Worm (Caenorhabditis elegans) whole organism, dauer: Measurements from ENCODE around the gene C17B7.15.
"Not testable (repeated sequence)": the region's sequence is repeated elsewhere in the genome, so short reads cannot be mapped to it uniquely, and the experiment has no call there.

Experiments
- unc-62 ChIP-seq: sonication (generic microtip); optimal IDR thresholded peaks from 2 replicates; lab custom pipeline; 2017; ENCODE audit warnings: missing biosample characterization, missing genetic modification reagents, missing genetic modification characterization

C17B7.15 gene

DNA sequence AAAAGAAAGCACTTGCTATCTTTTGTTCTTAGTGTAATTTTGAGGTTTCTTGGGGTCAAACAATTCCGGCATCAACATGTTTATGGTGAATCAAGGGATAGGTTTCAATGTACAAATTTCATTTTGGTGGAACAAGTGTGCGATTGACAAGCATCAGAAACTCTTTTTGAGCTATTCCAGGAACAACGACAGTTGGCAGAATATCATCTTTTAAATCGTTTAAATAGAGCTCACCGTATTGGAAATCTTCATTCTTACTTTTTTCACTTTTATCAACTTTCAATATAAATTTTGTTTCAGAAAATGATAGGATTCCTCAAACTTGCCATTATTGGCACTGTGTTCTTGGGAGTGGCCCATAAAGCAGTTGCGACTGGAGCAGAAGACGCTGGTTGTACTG, 50.0 kb downstream of the C17B7.15 start, which contains the start of gene T20D4.10:
Gene T20D4.10 (plus strand): TSS at position 301 of the 400 bp plus-strand sequence.
- not testable (repeated sequence) for TF ChIP-seq unc-62 (GFP tag; lab: Kevin White, UChicago)
